Worm (Caenorhabditis elegans) whole organism, mixed stage, embryonic: ENCODE measurements around the gene ins-19.
"Not testable (repeated sequence)": the region's sequence is repeated elsewhere in the genome, so short reads cannot be mapped to it uniquely, and the experiment has no call there.

Source experiments
- M03D4.4 ChIP-seq: sonication (generic microtip); optimal IDR thresholded peaks from 2 replicates; lab custom pipeline; 2017; ENCODE audit warnings: mild to moderate bottlenecking, missing genetic modification characterization, missing compliant biosample characterization
- bed-3 ChIP-seq: fragments of 200-800 bp; sonication (Bioruptor generic); optimal IDR thresholded peaks from 3 replicates; lab custom pipeline; 2018; ENCODE audit warnings: mild to moderate bottlenecking, missing genetic modification characterization, moderate library complexity, missing compliant biosample characterization
- ceh-39 ChIP-seq: fragments of 150-350 bp; optimal IDR thresholded peaks from 2 replicates; lab custom pipeline; 2014; ENCODE audit warnings: missing biosample characterization, missing genetic modification characterization
- ceh-83 ChIP-seq: fragments of 200-800 bp; sonication (Bioruptor generic); optimal IDR thresholded peaks from 2 replicates; lab custom pipeline; 2018; ENCODE audit warnings: mild to moderate bottlenecking, missing genetic modification characterization, missing compliant biosample characterization
- ces-1 ChIP-seq: fragments of 150-350 bp; optimal IDR thresholded peaks from 2 replicates; lab custom pipeline; 2014; ENCODE audit warnings: missing biosample characterization, missing genetic modification reagents, missing genetic modification characterization
- cnd-1 ChIP-seq: fragments of 200-800 bp; sonication (Bioruptor generic); optimal IDR thresholded peaks from 2 replicates; lab custom pipeline; 2018; ENCODE audit warnings: mild to moderate bottlenecking, missing genetic modification characterization, missing compliant biosample characterization
- drap-1 ChIP-seq: fragments of 200-800 bp; sonication (Bioruptor generic); optimal IDR thresholded peaks from 3 replicates; lab custom pipeline; 2018; ENCODE audit warnings: mild to moderate bottlenecking, missing genetic modification characterization, missing compliant biosample characterization
- elt-1 ChIP-seq: sonication (generic microtip); optimal IDR thresholded peaks from 2 replicates; lab custom pipeline; 2017; ENCODE audit warnings: missing genetic modification characterization, mild to moderate bottlenecking, missing compliant biosample characterization, antibody characterized with exemption, moderate library complexity, borderline replicate concordance; ENCODE audit not compliant: insufficient read depth
- elt-3 ChIP-seq: fragments of 150-350 bp; optimal IDR thresholded peaks from 2 replicates; lab custom pipeline; 2014; ENCODE audit warnings: missing biosample characterization, missing genetic modification characterization
- flh-1 ChIP-seq: fragments of 200-800 bp; sonication (Bioruptor generic); optimal IDR thresholded peaks from 2 replicates; lab custom pipeline; 2018; ENCODE audit warnings: mild to moderate bottlenecking, missing genetic modification characterization, moderate library complexity, missing compliant biosample characterization
- ham-2 ChIP-seq: fragments of 200-800 bp; sonication (Bioruptor generic); optimal IDR thresholded peaks from 2 replicates; lab custom pipeline; 2018; ENCODE audit warnings: mild to moderate bottlenecking, missing genetic modification characterization, missing compliant biosample characterization
- hlh-1 ChIP-seq: fragments of 150-350 bp; optimal IDR thresholded peaks from 2 replicates; lab custom pipeline; 2014; ENCODE audit warnings: missing biosample characterization, missing genetic modification reagents, missing genetic modification characterization
- lin-13 ChIP-seq: fragments of 150-350 bp; optimal IDR thresholded peaks from 2 replicates; lab custom pipeline; 2014; ENCODE audit warnings: missing biosample characterization, missing genetic modification characterization
- lin-32 ChIP-seq: fragments of 200-800 bp; sonication (Bioruptor generic); optimal IDR thresholded peaks from 2 replicates; lab custom pipeline; 2018; ENCODE audit warnings: mild to moderate bottlenecking, missing genetic modification characterization, missing compliant biosample characterization
- lsy-2 ChIP-seq: fragments of 150-350 bp; optimal IDR thresholded peaks from 2 replicates; lab custom pipeline; 2014; ENCODE audit warnings: missing biosample characterization, missing genetic modification characterization
- mab-5 ChIP-seq: fragments of 150-350 bp; optimal IDR thresholded peaks from 2 replicates; lab custom pipeline; 2014; ENCODE audit warnings: missing biosample characterization, missing genetic modification characterization
- mep-1 ChIP-seq: fragments of 150-350 bp; optimal IDR thresholded peaks from 2 replicates; lab custom pipeline; 2017; ENCODE audit warnings: missing biosample characterization, missing genetic modification reagents, missing genetic modification characterization, inconsistent platforms
- nhr-2 ChIP-seq: fragments of 150-350 bp; optimal IDR thresholded peaks from 2 replicates; lab custom pipeline; 2014; ENCODE audit warnings: missing biosample characterization, missing genetic modification characterization
- nhr-28 ChIP-seq: fragments of 150-350 bp; optimal IDR thresholded peaks from 2 replicates; lab custom pipeline; 2014; ENCODE audit warnings: missing biosample characterization, missing genetic modification characterization
- nhr-76 ChIP-seq: sonication (generic microtip); optimal IDR thresholded peaks from 2 replicates; lab custom pipeline; 2017; ENCODE audit warnings: missing biosample characterization, missing genetic modification characterization
- pha-4 ChIP-seq: fragments of 150-350 bp; optimal IDR thresholded peaks from 2 replicates; lab custom pipeline; 2018; ENCODE audit warnings: missing biosample characterization, missing genetic modification reagents, missing genetic modification characterization
- sem-2 ChIP-seq: fragments of 200-800 bp; sonication (Bioruptor generic); optimal IDR thresholded peaks from 2 replicates; lab custom pipeline; 2018; ENCODE audit warnings: mild to moderate bottlenecking, missing genetic modification characterization, missing compliant biosample characterization
- snpc-4 ChIP-seq: fragments of 150-350 bp; optimal IDR thresholded peaks from 2 replicates; lab custom pipeline; 2014; ENCODE audit warnings: missing biosample characterization, missing genetic modification characterization
- sptf-1 ChIP-seq: sonication (generic microtip); optimal IDR thresholded peaks from 2 replicates; lab custom pipeline; 2017; ENCODE audit warnings: mild to moderate bottlenecking, missing genetic modification characterization, moderate library complexity, missing compliant biosample characterization
- tbx-8 ChIP-seq: fragments of 200-800 bp; sonication (Bioruptor generic); optimal IDR thresholded peaks from 2 replicates; lab custom pipeline; 2018; ENCODE audit warnings: mild to moderate bottlenecking, missing genetic modification characterization, moderate library complexity, missing compliant biosample characterization
- unc-120 ChIP-seq: sonication (generic microtip); optimal IDR thresholded peaks from 2 replicates; lab custom pipeline; 2017; ENCODE audit warnings: missing genetic modification characterization, missing compliant biosample characterization; ENCODE audit not compliant: poor library complexity, severe bottlenecking
- unc-62 ChIP-seq: fragments of 150-350 bp; optimal IDR thresholded peaks from 2 replicates; lab custom pipeline; 2014; ENCODE audit warnings: missing biosample characterization, missing genetic modification reagents, missing genetic modification characterization
- ztf-11 ChIP-seq: fragments of 150-350 bp; optimal IDR thresholded peaks from 2 replicates; lab custom pipeline; 2014; ENCODE audit warnings: missing biosample characterization, missing genetic modification characterization

The ins-19 gene

DNA sequence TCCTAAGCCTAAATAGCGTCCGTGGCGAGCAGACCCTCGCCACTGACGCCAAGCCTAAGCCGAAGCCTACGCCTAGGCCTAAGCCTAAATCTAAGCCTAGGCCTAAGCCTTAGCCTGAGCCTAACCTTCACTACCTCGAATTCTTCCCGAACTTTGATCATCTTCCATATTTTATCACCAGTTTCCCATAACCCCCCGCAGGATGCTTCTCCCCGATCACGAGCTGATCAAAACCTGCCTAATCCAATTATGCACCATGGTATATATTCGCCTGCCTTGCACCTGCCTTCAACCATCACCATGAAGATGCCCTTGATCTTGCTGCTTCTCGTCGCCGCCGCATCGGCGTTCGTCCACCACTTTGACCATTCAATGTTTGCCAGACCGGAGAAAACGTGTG lies 500 bp upstream of the ins-19 start, which contains the start of gene ins-31:
Gene ins-31, plus strand, starts transcription at position 301 of the 400 bp plus-strand sequence.
- TF ChIP-seq lin-32; lin-13 (tag; lab: Kevin White, UChicago); ham-2: not testable (repeated sequence)
- TF ChIP-seq, all 35 proteins: peak for 0; not testable (repeated sequence) for 35

DNA sequence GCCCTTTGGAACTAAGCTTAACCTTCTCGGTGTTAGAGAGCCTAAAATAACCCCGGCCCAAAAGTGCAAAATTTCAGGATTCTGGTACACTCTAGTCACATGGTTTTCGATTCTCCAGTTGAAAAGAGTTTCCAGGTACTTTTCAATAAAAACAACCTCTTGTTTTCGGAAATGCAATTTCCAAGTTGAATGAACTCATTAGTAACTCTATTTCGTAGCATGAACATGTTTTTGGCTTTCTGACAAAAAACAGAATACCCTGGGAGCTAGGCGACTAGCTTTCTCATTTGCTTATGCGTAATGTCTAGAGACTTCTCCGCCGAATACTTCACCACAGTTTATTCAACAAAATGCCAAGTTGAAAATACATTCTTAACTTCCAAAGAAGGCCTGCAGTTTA lies 3.0 kb downstream of the ins-19 start, which contains the start of gene srh-71:
Gene srh-71, plus strand, starts transcription at position 301 of the 400 bp plus-strand sequence.
- no peak for TF ChIP-seq ham-2

DNA sequence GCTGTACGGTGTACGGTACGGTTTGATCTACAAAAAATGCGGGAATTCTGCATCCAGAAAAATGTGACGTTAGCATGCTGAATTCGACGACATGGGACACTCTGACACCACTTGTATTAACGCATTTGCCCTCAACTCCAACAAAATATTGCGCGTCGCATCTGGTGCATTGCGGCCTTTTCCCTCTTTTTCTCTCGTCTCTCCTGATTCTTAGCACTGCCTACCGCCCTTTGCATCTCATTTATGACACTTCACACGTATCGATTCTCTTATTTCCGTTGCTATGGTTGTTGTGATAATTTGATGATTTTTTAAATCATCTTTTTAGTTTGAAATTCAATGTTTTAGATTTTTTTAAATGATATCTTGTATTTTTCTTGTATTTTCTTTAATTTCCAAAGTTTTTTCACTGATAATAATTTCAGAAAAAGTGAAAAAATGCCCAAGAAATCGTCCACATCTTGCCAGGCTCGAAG lies 7.3 kb downstream of the ins-19 start, which contains the start of gene T10D4.6:
Gene T10D4.6, plus strand, starts transcription at position 426 of the 476 bp plus-strand sequence.
- TF ChIP-seq mep-1 (tag; lab: Kevin White, UChicago): peak; percentile 53
- peak; percentile 9 for TF ChIP-seq ceh-39 (tag; lab: Kevin White, UChicago)
- no peak for TF ChIP-seq nhr-2 (tag; lab: Kevin White, UChicago)
- peak; percentile 17 for TF ChIP-seq lin-13 (tag; lab: Kevin White, UChicago)
- TF ChIP-seq nhr-76 (tag; lab: Kevin White, UChicago): no peak
- TF ChIP-seq unc-120 (tag; lab: Kevin White, UChicago): no peak
- peak; percentile 30 for TF ChIP-seq sptf-1 (tag; lab: Kevin White, UChicago)
- peak; percentile 18 for TF ChIP-seq hlh-1 (tag; lab: Kevin White, UChicago)
- no peak for TF ChIP-seq ceh-83
- TF ChIP-seq tbx-8 (GFP tag; lab: Kevin White, UChicago): no peak
- TF ChIP-seq pha-4 (tag; lab: Kevin White, UChicago): peak; percentile 33
- peak; percentile 28 for TF ChIP-seq unc-62 (GFP tag; lab: Kevin White, UChicago)
- TF ChIP-seq lin-32: no peak
- no peak for TF ChIP-seq elt-1 (tag; lab: Kevin White, UChicago)

DNA sequence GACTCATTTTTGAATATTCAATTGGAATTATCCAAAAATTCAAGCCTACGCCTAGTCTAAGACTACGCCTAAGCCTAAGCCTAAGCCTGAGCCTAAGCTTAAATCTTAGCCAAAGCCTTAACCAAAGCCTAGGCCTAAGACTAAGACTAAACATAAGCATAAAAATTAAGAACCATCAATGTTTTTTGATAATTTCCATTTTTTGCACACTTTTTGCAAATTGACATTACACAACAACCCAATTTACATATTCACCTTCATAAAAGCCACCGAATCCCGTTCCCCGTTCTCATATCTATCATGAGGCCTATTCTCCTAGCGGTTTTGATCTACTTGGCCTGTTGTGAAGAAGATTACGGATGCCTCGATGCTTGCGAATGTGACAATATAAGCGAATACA lies 8.8 kb downstream of the ins-19 start, which contains the start of gene T10D4.7:
Gene T10D4.7, plus strand, starts transcription at position 301 of the 400 bp plus-strand sequence.
- no peak for TF ChIP-seq nhr-2 (tag; lab: Kevin White, UChicago)
- TF ChIP-seq ztf-11 (tag; lab: Kevin White, UChicago): no peak
- no peak for TF ChIP-seq sem-2 (GFP tag; lab: Kevin White, UChicago)

DNA sequence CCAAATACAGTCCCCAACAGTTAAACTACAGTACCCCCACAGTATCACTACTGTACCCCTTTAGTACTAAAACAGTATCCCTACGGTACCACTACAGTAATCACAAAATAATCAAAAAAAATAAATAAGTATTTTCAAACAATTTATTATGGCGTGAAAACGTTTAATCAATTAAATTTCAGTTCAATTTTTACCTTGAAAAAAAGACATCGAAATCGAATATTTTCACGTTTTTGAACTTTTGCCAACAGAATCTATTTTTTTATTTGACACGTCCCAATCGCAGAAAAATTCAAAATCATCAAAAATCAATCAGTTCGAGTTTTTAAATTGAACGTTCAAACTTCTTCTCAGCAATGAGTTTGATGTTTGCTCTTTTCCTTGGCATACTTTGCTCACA lies 12.3 kb downstream of the ins-19 start, which contains the start of gene clec-123:
Gene clec-123, plus strand, starts transcription at position 301 of the 400 bp plus-strand sequence.
- TF ChIP-seq nhr-28: no peak
- no peak for TF ChIP-seq ztf-11 (tag; lab: Kevin White, UChicago)
- TF ChIP-seq drap-1 (GFP tag; lab: Kevin White, UChicago): no peak
- no peak for TF ChIP-seq nhr-2 (tag; lab: Kevin White, UChicago)
- no peak for TF ChIP-seq ces-1 (GFP tag; lab: Kevin White, UChicago)
- no peak for TF ChIP-seq mep-1 (tag; lab: Kevin White, UChicago)
- no peak for TF ChIP-seq lsy-2 (tag; lab: Kevin White, UChicago)
- TF ChIP-seq snpc-4 (tag; lab: Kevin White, UChicago): no peak
- no peak for TF ChIP-seq bed-3
- no peak for TF ChIP-seq hlh-1 (tag; lab: Kevin White, UChicago)
- TF ChIP-seq mab-5 (tag; lab: Kevin White, UChicago): no peak
- TF ChIP-seq M03D4.4 (tag; lab: Kevin White, UChicago): no peak
- no peak for TF ChIP-seq cnd-1 (tag; lab: Kevin White, UChicago)

DNA sequence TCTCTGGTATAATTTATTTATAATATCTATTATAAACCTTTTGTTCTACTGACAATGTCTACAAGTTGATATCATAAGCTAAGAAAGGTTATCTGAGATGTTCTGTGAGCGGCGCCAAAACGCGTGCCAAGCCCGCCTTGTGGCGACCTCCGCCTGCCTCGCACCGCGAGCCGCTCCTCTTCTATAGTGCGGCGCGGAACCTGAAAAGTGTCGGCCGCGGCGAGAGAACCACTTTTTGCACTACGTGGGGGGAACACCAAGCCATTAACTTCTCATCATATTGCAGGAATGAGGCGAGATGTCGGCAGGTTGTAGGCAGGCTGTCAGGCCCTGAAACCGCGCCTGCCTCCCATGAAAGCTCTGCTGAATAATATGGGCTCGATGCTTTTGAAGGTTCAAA lies 13.0 kb downstream of the ins-19 start:
- TF ChIP-seq lsy-2 (tag; lab: Kevin White, UChicago) (no peak), nhr-76 (tag; lab: Kevin White, UChicago) (no peak), ceh-83 (no peak), mep-1 (tag; lab: Kevin White, UChicago) (no peak), cnd-1 (tag; lab: Kevin White, UChicago) (no peak), sptf-1 (tag; lab: Kevin White, UChicago) (no peak), nhr-28 (no peak), mab-5 (tag; lab: Kevin White, UChicago) (no peak), ces-1 (GFP tag; lab: Kevin White, UChicago) (no peak), flh-1 (GFP tag; lab: Kevin White, UChicago) (no peak), snpc-4 (tag; lab: Kevin White, UChicago) (no peak), elt-3 (tag; lab: Kevin White, UChicago) (no peak)
